Worm (Caenorhabditis elegans) whole organism, L1 larva: ENCODE measurements around the gene C15H11.11.

Experiments
- C04F5.9 ChIP-seq: sonication (generic microtip); optimal IDR thresholded peaks from 2 replicates; lab custom pipeline; 2016; ENCODE audit warnings: missing genetic modification characterization, missing compliant biosample characterization
- C34B4.2 ChIP-seq: sonication (generic microtip); optimal IDR thresholded peaks from 2 replicates; lab custom pipeline; 2017; ENCODE audit warnings: mild to moderate bottlenecking, missing genetic modification characterization, missing compliant biosample characterization
- aha-1 ChIP-seq: fragments of 150-350 bp; optimal IDR thresholded peaks from 2 replicates; lab custom pipeline; 2014; ENCODE audit warnings: missing biosample characterization, missing genetic modification characterization
- alr-1 ChIP-seq: fragments of 200-800 bp; sonication (Bioruptor generic); optimal IDR thresholded peaks from 2 replicates; lab custom pipeline; 2018; ENCODE audit warnings: borderline replicate concordance, mild to moderate bottlenecking, missing genetic modification characterization, missing compliant biosample characterization
- aly-2 ChIP-seq: fragments of 150-350 bp; optimal IDR thresholded peaks from 2 replicates; lab custom pipeline; 2014; ENCODE audit warnings: missing biosample characterization, missing genetic modification characterization
- ama-1 ChIP-seq: fragments of 150-350 bp; optimal IDR thresholded peaks from 2 replicates; lab custom pipeline; 2014
- blmp-1 ChIP-seq: fragments of 150-350 bp; optimal IDR thresholded peaks from 2 replicates; lab custom pipeline; 2014; ENCODE audit warnings: missing biosample characterization, missing genetic modification characterization
- ceh-63 ChIP-seq: fragments of 200-800 bp; sonication (Bioruptor generic); optimal IDR thresholded peaks from 2 replicates; lab custom pipeline; 2018; ENCODE audit warnings: mild to moderate bottlenecking, missing genetic modification characterization, missing compliant biosample characterization
- ceh-8 ChIP-seq: fragments of 200-800 bp; sonication (Bioruptor generic); optimal IDR thresholded peaks from 2 replicates; lab custom pipeline; 2018; ENCODE audit warnings: mild to moderate bottlenecking, missing genetic modification characterization, moderate library complexity, missing compliant biosample characterization
- ceh-82 ChIP-seq, 3 experiments: fragments of 150-350 bp in 1 of 3; sonication (generic microtip) in 2 of 3; optimal IDR thresholded peaks; 2 replicates each; lab custom pipeline; 2014 to 2017; ENCODE audit warnings: missing biosample characterization in 3 of 3, missing genetic modification characterization in 3 of 3
- ceh-88 ChIP-seq: fragments of 200-800 bp; sonication (Bioruptor generic); IDR thresholded peaks from 2 replicates; pipeline ENCODE4 v1.3.6; 2022; ENCODE audit warnings: missing genetic modification characterization, missing compliant biosample characterization
- ces-1 ChIP-seq: fragments of 150-350 bp; optimal IDR thresholded peaks from 2 replicates; lab custom pipeline; 2014; ENCODE audit warnings: missing biosample characterization, missing genetic modification reagents, missing genetic modification characterization
- dpl-1 ChIP-seq, 3 experiments: fragments of 150-350 bp in 2 of 3; sonication (generic microtip) in 1 of 3; optimal IDR thresholded peaks; 2 replicates each; lab custom pipeline; 2014 to 2017; ENCODE audit warnings: missing biosample characterization in 3 of 3, missing genetic modification characterization in 3 of 3, missing genetic modification reagents in 3 of 3
- efl-1 ChIP-seq, 4 experiments: fragments of 150-350 bp; optimal IDR thresholded peaks in 3 of 4; peaks in 1 of 4; 1 replicate in 1 of 4; 2 replicates in 3 of 4; lab custom pipeline; 2014; ENCODE audit warnings: missing biosample characterization in 2 of 4, missing genetic modification characterization in 2 of 4, missing genetic modification reagents in 2 of 4
- efl-3 ChIP-seq: fragments of 200-800 bp; sonication (Bioruptor generic); optimal IDR thresholded peaks from 2 replicates; lab custom pipeline; 2018; ENCODE audit warnings: mild to moderate bottlenecking, missing genetic modification characterization, missing compliant biosample characterization
- egl-27 ChIP-seq, 2 experiments: fragments of 150-350 bp in 1 of 2; sonication (generic microtip); optimal IDR thresholded peaks; 3 replicates each; lab custom pipeline; 2017 to 2018; ENCODE audit warnings: missing biosample characterization in 2 of 2, missing genetic modification characterization in 2 of 2, missing genetic modification reagents in 2 of 2
- elt-3 ChIP-seq, 6 experiments: fragments of 150-350 bp in 1 of 6; sonication (generic microtip); optimal IDR thresholded peaks; 2 replicates each; lab custom pipeline; 2017 to 2018; ENCODE audit warnings: missing biosample characterization in 6 of 6, missing genetic modification characterization in 6 of 6, inconsistent platforms in 1 of 6
- fkh-8 ChIP-seq: sonication (generic microtip); optimal IDR thresholded peaks from 2 replicates; lab custom pipeline; 2016; ENCODE audit warnings: mild to moderate bottlenecking, missing genetic modification characterization, missing compliant biosample characterization
- grh-1 ChIP-seq: fragments of 200-800 bp; sonication (Bioruptor generic); IDR thresholded peaks from 2 replicates; pipeline ENCODE4 v1.3.6; 2022; ENCODE audit warnings: missing genetic modification reagents, missing genetic modification characterization, missing compliant biosample characterization
- hlh-17 ChIP-seq: fragments of 200-800 bp; sonication (Bioruptor generic); optimal IDR thresholded peaks from 2 replicates; lab custom pipeline; 2018; ENCODE audit warnings: missing genetic modification characterization, mild to moderate bottlenecking, missing compliant biosample characterization, moderate library complexity, borderline replicate concordance
- hlh-4 ChIP-seq: sonication (generic microtip); optimal IDR thresholded peaks from 2 replicates; lab custom pipeline; 2016; ENCODE audit warnings: mild to moderate bottlenecking, missing genetic modification characterization, missing compliant biosample characterization
- hpl-2 ChIP-seq: fragments of 150-350 bp; optimal IDR thresholded peaks from 2 replicates; lab custom pipeline; 2014; ENCODE audit warnings: missing biosample characterization, missing genetic modification reagents, missing genetic modification characterization
- irx-1 ChIP-seq: sonication (generic microtip); optimal IDR thresholded peaks from 2 replicates; lab custom pipeline; 2016; ENCODE audit warnings: missing genetic modification characterization, missing compliant biosample characterization
- isw-1 ChIP-seq: fragments of 200-800 bp; sonication (Bioruptor generic); IDR thresholded peaks from 2 replicates; pipeline ENCODE4 v1.3.6; 2022; ENCODE audit warnings: missing genetic modification characterization, missing compliant biosample characterization
- lin-35 ChIP-seq, 2 experiments: fragments of 150-350 bp; optimal IDR thresholded peaks; 2 replicates each; lab custom pipeline; 2014; ENCODE audit warnings: missing biosample characterization in 2 of 2, missing genetic modification characterization in 2 of 2, missing genetic modification reagents in 2 of 2
- lin-39 ChIP-seq: fragments of 150-350 bp; optimal IDR thresholded peaks from 2 replicates; lab custom pipeline; 2014; ENCODE audit warnings: missing biosample characterization, missing genetic modification reagents, missing genetic modification characterization
- lsy-2 ChIP-seq, 2 experiments: fragments of 150-350 bp; optimal IDR thresholded peaks; 2 replicates each; lab custom pipeline; 2014; ENCODE audit warnings: missing biosample characterization in 2 of 2, missing genetic modification characterization in 2 of 2
- mab-9 ChIP-seq: fragments of 200-800 bp; sonication (Bioruptor generic); IDR thresholded peaks from 2 replicates; pipeline ENCODE4 v1.3.6; 2022; ENCODE audit warnings: missing genetic modification reagents, missing genetic modification characterization, missing compliant biosample characterization
- nhr-12 ChIP-seq: sonication (generic microtip); optimal IDR thresholded peaks from 2 replicates; lab custom pipeline; 2017; ENCODE audit warnings: missing biosample characterization, missing genetic modification characterization
- nhr-71 ChIP-seq: sonication (generic microtip); optimal IDR thresholded peaks from 2 replicates; lab custom pipeline; 2016; ENCODE audit warnings: mild to moderate bottlenecking, missing genetic modification characterization, moderate library complexity, missing compliant biosample characterization
- nhr-76 ChIP-seq: sonication (generic microtip); optimal IDR thresholded peaks from 2 replicates; lab custom pipeline; 2017; ENCODE audit warnings: missing biosample characterization, missing genetic modification characterization
- nhr-77 ChIP-seq: fragments of 150-350 bp; optimal IDR thresholded peaks from 2 replicates; lab custom pipeline; 2014; ENCODE audit warnings: missing biosample characterization, missing genetic modification characterization
- nhr-90 ChIP-seq: sonication (generic microtip); optimal IDR thresholded peaks from 2 replicates; lab custom pipeline; 2016; ENCODE audit warnings: mild to moderate bottlenecking, missing genetic modification characterization, missing compliant biosample characterization; ENCODE audit not compliant: poor library complexity
- pqm-1 ChIP-seq: sonication (generic microtip); optimal IDR thresholded peaks from 3 replicates; lab custom pipeline; 2017; ENCODE audit warnings: missing biosample characterization, missing genetic modification characterization
- rnt-1 ChIP-seq: sonication (generic microtip); optimal IDR thresholded peaks from 2 replicates; lab custom pipeline; 2016; ENCODE audit warnings: mild to moderate bottlenecking, missing genetic modification characterization, moderate library complexity, missing compliant biosample characterization
- snpc-4 ChIP-seq: fragments of 150-350 bp; optimal IDR thresholded peaks from 2 replicates; lab custom pipeline; 2014; ENCODE audit warnings: missing biosample characterization, missing genetic modification characterization
- sptf-1 ChIP-seq: fragments of 150-350 bp; optimal IDR thresholded peaks from 2 replicates; lab custom pipeline; 2014; ENCODE audit warnings: missing biosample characterization, missing genetic modification characterization
- swsn-7 ChIP-seq: sonication (generic microtip); optimal IDR thresholded peaks from 2 replicates; lab custom pipeline; 2016; ENCODE audit warnings: missing genetic modification characterization, missing compliant biosample characterization
- tbx-2 ChIP-seq: sonication (generic microtip); optimal IDR thresholded peaks from 2 replicates; lab custom pipeline; 2016; ENCODE audit warnings: missing genetic modification characterization, missing compliant biosample characterization
- tlp-1 ChIP-seq: fragments of 150-350 bp; optimal IDR thresholded peaks from 2 replicates; lab custom pipeline; 2014; ENCODE audit warnings: missing biosample characterization, missing genetic modification characterization
- unc-30 ChIP-seq: sonication (generic microtip); optimal IDR thresholded peaks from 2 replicates; lab custom pipeline; 2017; ENCODE audit warnings: missing biosample characterization, missing genetic modification characterization
- vab-15 ChIP-seq: sonication (generic microtip); optimal IDR thresholded peaks from 2 replicates; lab custom pipeline; 2017; ENCODE audit warnings: missing genotype, mild to moderate bottlenecking, missing genetic modification characterization, missing compliant biosample characterization
- zip-4 ChIP-seq: fragments of 200-800 bp; sonication (Bioruptor generic); optimal IDR thresholded peaks from 2 replicates; lab custom pipeline; 2018; ENCODE audit warnings: mild to moderate bottlenecking, missing genetic modification characterization, moderate library complexity, missing compliant biosample characterization
- ztf-4 ChIP-seq: fragments of 150-350 bp; optimal IDR thresholded peaks from 2 replicates; lab custom pipeline; 2014; ENCODE audit warnings: missing biosample characterization, missing genetic modification characterization

C15H11.11 gene

ce11 chrV:14417735-14418134 is 2.4 kb downstream of the C15H11.11 start, which contains the start of the genes nxf-2 and set-31:
Gene nxf-2 (minus strand): TSS chrV:14417835.
Gene set-31 (plus strand): TSS chrV:14417903.
- TF ChIP-seq elt-3 (tag; optimal IDR thresholded peaks at IDR 0.05; lab: Kevin White, UChicago) (no peak), lsy-2 (tag; optimal IDR thresholded peaks at IDR 0.05; lab: Kevin White, UChicago) (peak in 1 of 2 experiments; percentile 12)

ce11 chrV:14419855-14420254 is 4.6 kb downstream of the C15H11.11 start:
- no peak for TF ChIP-seq ama-1
- no peak for TF ChIP-seq efl-1 (optimal IDR thresholded peaks at IDR 0.05; lab: Kevin White, UChicago)
- TF ChIP-seq efl-1 (GFP tag; optimal IDR thresholded peaks at IDR 0.05 in 1 of 2; lab: Kevin White, UChicago) = peak in 1 of 2 experiments; percentile 34

- no peak for TF ChIP-seq lin-39 (tag; lab: Kevin White, UChicago)
- no peak for TF ChIP-seq ceh-82 (tag; optimal IDR thresholded peaks at IDR 0.05; lab: Kevin White, UChicago)
- no peak for TF ChIP-seq efl-3
- no peak for TF ChIP-seq pqm-1 (tag; lab: Kevin White, UChicago)
- TF ChIP-seq nhr-71 (tag; lab: Kevin White, UChicago) = no peak
- TF ChIP-seq ztf-4 (tag; lab: Kevin White, UChicago) = no peak
- TF ChIP-seq lin-35 (GFP tag; optimal IDR thresholded peaks at IDR 0.05; lab: Kevin White, UChicago) = no peak
- no peak for TF ChIP-seq aly-2
- TF ChIP-seq alr-1 = no peak
- no peak for TF ChIP-seq nhr-90 (tag; lab: Kevin White, UChicago)
- no peak for TF ChIP-seq mab-9 (GFP tag; lab: Robert Waterston, UW)
- TF ChIP-seq nhr-76 (tag; lab: Kevin White, UChicago) = no peak
- no peak for TF ChIP-seq unc-30
- TF ChIP-seq C34B4.2 (tag; lab: Kevin White, UChicago) = no peak
- no peak for TF ChIP-seq rnt-1 (tag; lab: Kevin White, UChicago)
- no peak for TF ChIP-seq C04F5.9 (tag; lab: Kevin White, UChicago)
These were observed 6.0 kb downstream of the C15H11.11 start, which contains the start of gene dhs-22 for ce11 chrV:14421325-14421724. Gene dhs-22 (minus strand): TSS chrV:14421440.

- TF ChIP-seq efl-1 (optimal IDR thresholded peaks at IDR 0.05; lab: Kevin White, UChicago) = no peak
- peak in 1 of 2 experiments; percentile 10 for TF ChIP-seq efl-1 (GFP tag; optimal IDR thresholded peaks at IDR 0.05 in 1 of 2; lab: Kevin White, UChicago)
- TF ChIP-seq ces-1 = no peak
- TF ChIP-seq, all 84 proteins: peak for 1
These were observed 7.0 kb downstream of the C15H11.11 start, which contains the start of gene pas-1 for ce11 chrV:14422317-14422716. Gene pas-1 (minus strand): TSS chrV:14422618.

ce11 chrV:14423268-14423667 is 8.0 kb downstream of the C15H11.11 start, which contains the start of gene rpoa-12:
Gene rpoa-12 (minus strand): TSS chrV:14423304.
- TF ChIP-seq irx-1 (tag; lab: Kevin White, UChicago) = no peak
- TF ChIP-seq isw-1 (GFP tag; lab: Robert Waterston, UW) = peak; percentile 32; the same call in 1 of the 2 replicates
- TF ChIP-seq tlp-1 = no peak
- no peak for TF ChIP-seq hpl-2 (GFP tag; lab: Kevin White, UChicago)
- TF ChIP-seq nhr-77 (tag; lab: Kevin White, UChicago) = no peak
- TF ChIP-seq ceh-88 (GFP tag; lab: Robert Waterston, UW) = no peak
- TF ChIP-seq blmp-1 (tag; lab: Kevin White, UChicago) = no peak
- TF ChIP-seq pqm-1 (tag; lab: Kevin White, UChicago) = no peak
- peak; percentile 27 to 76 for TF ChIP-seq lin-35 (GFP tag; optimal IDR thresholded peaks at IDR 0.05; lab: Kevin White, UChicago)
- no peak for TF ChIP-seq sptf-1
- no peak for TF ChIP-seq ceh-8 (GFP tag; lab: Kevin White, UChicago)
- no peak for TF ChIP-seq egl-27 (tag; optimal IDR thresholded peaks at IDR 0.05; lab: Kevin White, UChicago)
- no peak for TF ChIP-seq zip-4 (GFP tag; lab: Kevin White, UChicago)
- peak; percentile 37 to 51 (median 38) for TF ChIP-seq dpl-1 (GFP tag; optimal IDR thresholded peaks at IDR 0.05; lab: Kevin White, UChicago)
- no peak for TF ChIP-seq mab-9 (GFP tag; lab: Robert Waterston, UW)
- no peak for TF ChIP-seq hlh-4
- no peak for TF ChIP-seq ceh-63
- no peak for TF ChIP-seq aly-2
- TF ChIP-seq swsn-7 (tag; lab: Kevin White, UChicago) = peak; percentile 29
- TF ChIP-seq grh-1 (GFP tag; lab: Robert Waterston, UW) = no peak
- peak; percentile 42 for TF ChIP-seq rnt-1 (tag; lab: Kevin White, UChicago)
- TF ChIP-seq fkh-8 (tag; lab: Kevin White, UChicago) = peak; percentile 63
- no peak for TF ChIP-seq snpc-4 (tag; lab: Kevin White, UChicago)
- TF ChIP-seq lin-39 (tag; lab: Kevin White, UChicago) = no peak
- no peak for TF ChIP-seq aha-1 (tag; lab: Kevin White, UChicago)
- peak; percentile 44 for TF ChIP-seq tbx-2 (tag; lab: Kevin White, UChicago)
- TF ChIP-seq hlh-17 = no peak
- TF ChIP-seq vab-15 (tag; lab: Kevin White, UChicago) = peak; percentile 50
- no peak for TF ChIP-seq efl-3
- no peak for TF ChIP-seq nhr-12
